Fruit fly (Drosophila melanogaster): ENCODE results near the gene pins.

pins gene

DNA sequence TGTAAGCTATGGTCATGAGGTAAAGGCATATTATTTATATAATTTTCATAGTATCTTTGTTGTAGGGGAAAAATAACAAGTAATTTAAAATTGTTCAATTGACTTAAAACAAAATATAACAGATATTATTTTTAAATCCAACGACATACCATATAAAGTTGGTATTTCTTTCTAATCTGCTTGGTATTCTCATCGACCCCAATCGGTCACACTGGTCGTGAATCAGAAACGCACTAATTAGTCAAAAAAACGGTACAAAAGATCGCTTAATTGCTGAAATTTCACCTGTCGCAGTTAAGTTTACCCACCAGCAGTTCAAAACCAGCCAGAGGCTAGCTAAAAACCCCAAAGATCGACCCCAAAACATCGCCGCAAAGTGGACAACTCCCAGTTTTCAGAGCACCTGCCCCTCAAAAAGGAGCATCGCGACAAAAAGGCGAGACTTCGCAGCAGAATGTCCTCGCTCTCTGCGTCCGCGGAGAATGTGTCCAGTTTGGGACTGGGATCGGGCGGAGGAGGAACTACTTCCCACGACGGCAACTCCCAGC is at the start of gene pins:
Gene pins (plus strand): TSS at position 207 of the 548 bp plus-strand sequence.
- TF ChIP-seq tai (GFP tag; optimal IDR thresholded peaks at IDR 0.05): no peak
- no peak for TF ChIP-seq HLH106 (tag; optimal IDR thresholded peaks at IDR 0.05)
- no peak for TF ChIP-seq sv (GFP tag; optimal IDR thresholded peaks at IDR 0.05)
- no peak for TF ChIP-seq foxo (GFP tag; optimal IDR thresholded peaks at IDR 0.05)
- no peak for TF ChIP-seq CG32264 (GFP tag; optimal IDR thresholded peaks at IDR 0.05)
- TF ChIP-seq Myc (optimal IDR thresholded peaks at IDR 0.05): no peak
- no peak for TF ChIP-seq dmrt93B (GFP tag; optimal IDR thresholded peaks at IDR 0.05)
- no peak for TF ChIP-seq pan (optimal IDR thresholded peaks at IDR 0.05)
- TF ChIP-seq CG9705 (GFP tag; optimal IDR thresholded peaks at IDR 0.05): no peak
- no peak for TF ChIP-seq br (GFP tag; optimal IDR thresholded peaks at IDR 0.05)
- TF ChIP-seq lola (GFP tag; optimal IDR thresholded peaks at IDR 0.05): no peak
- TF ChIP-seq CrebA (GFP tag; optimal IDR thresholded peaks at IDR 0.05; ENCODE audit: borderline replicate concordance): no peak

- TF ChIP-seq dmrt93B (GFP tag; optimal IDR thresholded peaks at IDR 0.05): no peak
- TF ChIP-seq Dfd (GFP tag; optimal IDR thresholded peaks at IDR 0.05): peak; percentile 93
These were observed 49.4 kb upstream of the pins start for dm6 chr3R:27533225-27533624.

- no peak for TF ChIP-seq Hnf4 (GFP tag; optimal IDR thresholded peaks at IDR 0.05)
- TF ChIP-seq rgr (GFP tag; optimal IDR thresholded peaks at IDR 0.05): no peak
These were observed 40.4 kb upstream of the pins start, which contains the start of gene Gr98b for dm6 chr3R:27542197-27542596. TSS of gene Gr98b (plus strand) at chr3R:27542497.

- TF ChIP-seq sage (GFP tag; optimal IDR thresholded peaks at IDR 0.05) (no peak), Hr78 (GFP tag; optimal IDR thresholded peaks at IDR 0.05) (no peak), Abd-B (GFP tag; optimal IDR thresholded peaks at IDR 0.05) (no peak), ey (GFP tag; optimal IDR thresholded peaks at IDR 0.05) (no peak), OdsH (GFP tag; optimal IDR thresholded peaks at IDR 0.05) (no peak), Sp1 (GFP tag; optimal IDR thresholded peaks at IDR 0.05) (no peak), HLH106 (tag; optimal IDR thresholded peaks at IDR 0.05) (no peak), tai (GFP tag; optimal IDR thresholded peaks at IDR 0.05) (no peak), dsf (GFP tag; optimal IDR thresholded peaks at IDR 0.05; ENCODE audit: borderline replicate concordance) (no peak), woc (GFP tag; optimal IDR thresholded peaks at IDR 0.05) (no peak), foxo (GFP tag; optimal IDR thresholded peaks at IDR 0.05) (no peak)
These were observed 38.5 kb upstream of the pins start, which contains the start of gene Gr98c for dm6 chr3R:27544143-27544542. TSS of gene Gr98c (plus strand) at chr3R:27544443.

- TF ChIP-seq rgr (GFP tag; optimal IDR thresholded peaks at IDR 0.05): no peak
- no peak for TF ChIP-seq dsf (GFP tag; optimal IDR thresholded peaks at IDR 0.05; ENCODE audit: borderline replicate concordance)
- TF ChIP-seq br (GFP tag; optimal IDR thresholded peaks at IDR 0.05): no peak
- no peak for TF ChIP-seq psq (GFP tag; optimal IDR thresholded peaks at IDR 0.05)
- no peak for TF ChIP-seq jim (GFP tag; optimal IDR thresholded peaks at IDR 0.05)
- no peak for TF ChIP-seq HLH106 (tag; optimal IDR thresholded peaks at IDR 0.05)
- no peak for TF ChIP-seq Hr83 (GFP tag; optimal IDR thresholded peaks at IDR 0.05; ENCODE audit: poor library complexity, severe bottlenecking)
- TF ChIP-seq CG32264 (GFP tag; optimal IDR thresholded peaks at IDR 0.05): no peak
- TF ChIP-seq tai (GFP tag; optimal IDR thresholded peaks at IDR 0.05): no peak
These were observed 36.9 kb upstream of the pins start, which contains the start of gene Gr98d for dm6 chr3R:27545752-27546151. TSS of gene Gr98d (plus strand) at chr3R:27546052.

dm6 chr3R:27547378-27547949 is 35.2 kb upstream of the pins start:
- TF ChIP-seq CG32264 (GFP tag; optimal IDR thresholded peaks at IDR 0.05): no peak
- TF ChIP-seq Myc (optimal IDR thresholded peaks at IDR 0.05): peak; percentile 28

DNA sequence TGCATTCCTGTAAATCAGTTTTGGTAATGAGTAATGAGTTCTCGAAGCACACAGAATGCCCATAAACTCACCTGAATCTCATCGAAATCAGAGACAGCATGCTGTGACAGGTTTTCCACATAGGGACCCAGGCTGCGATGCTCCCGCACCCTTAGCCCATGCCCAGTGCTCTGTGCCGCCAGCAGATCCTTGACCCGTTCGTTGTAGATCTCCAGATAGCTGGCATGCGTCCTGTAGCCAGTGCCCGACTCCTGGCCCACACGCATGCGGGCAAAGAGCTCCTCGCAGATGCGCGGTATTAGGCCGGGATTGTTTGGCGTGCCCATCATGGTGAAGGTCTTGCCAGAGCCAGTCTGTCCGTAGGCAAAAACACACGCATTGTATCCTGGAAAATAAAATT is 29.9 kb upstream of the pins start:
- TF ChIP-seq Abd-B (GFP tag; optimal IDR thresholded peaks at IDR 0.05): no peak
- TF ChIP-seq Sp1 (GFP tag; optimal IDR thresholded peaks at IDR 0.05): no peak
- no peak for TF ChIP-seq OdsH (GFP tag; optimal IDR thresholded peaks at IDR 0.05)
- no peak for TF ChIP-seq Jra (GFP tag; optimal IDR thresholded peaks at IDR 0.05)
- TF ChIP-seq dmrt93B (GFP tag; optimal IDR thresholded peaks at IDR 0.05): no peak
- TF ChIP-seq lola (GFP tag; optimal IDR thresholded peaks at IDR 0.05): no peak
- TF ChIP-seq brk (GFP tag; optimal IDR thresholded peaks at IDR 0.05): no peak
- no peak for TF ChIP-seq Hr83 (GFP tag; optimal IDR thresholded peaks at IDR 0.05; ENCODE audit: poor library complexity, severe bottlenecking)
- no peak for TF ChIP-seq jim (GFP tag; optimal IDR thresholded peaks at IDR 0.05)
- no peak for TF ChIP-seq Hnf4 (GFP tag; optimal IDR thresholded peaks at IDR 0.05)
- TF ChIP-seq psq (GFP tag; optimal IDR thresholded peaks at IDR 0.05): no peak
- TF ChIP-seq CG9705 (GFP tag; optimal IDR thresholded peaks at IDR 0.05): no peak
- TF ChIP-seq sage (GFP tag; optimal IDR thresholded peaks at IDR 0.05): no peak
- no peak for TF ChIP-seq woc (GFP tag; optimal IDR thresholded peaks at IDR 0.05)
